Worm (Caenorhabditis elegans) whole organism, late embryonic: ENCODE data around the gene F13H8.8.

Experiments
- T23F11.4 ChIP-seq: fragments of 200-800 bp; sonication (Bioruptor generic); optimal IDR thresholded peaks from 2 replicates; lab custom pipeline; 2018; ENCODE audit warnings: mild to moderate bottlenecking, missing genetic modification characterization, missing compliant biosample characterization
- ama-1 ChIP-seq: fragments of 150-350 bp; optimal IDR thresholded peaks from 2 replicates; lab custom pipeline; 2014
- ceh-19 ChIP-seq: fragments of 200-800 bp; sonication (Bioruptor generic); optimal IDR thresholded peaks from 2 replicates; lab custom pipeline; 2018; ENCODE audit warnings: mild to moderate bottlenecking, missing genetic modification characterization, missing compliant biosample characterization
- ceh-45 ChIP-seq: fragments of 200-800 bp; sonication (Bioruptor generic); IDR thresholded peaks from 2 replicates; pipeline ENCODE4 v1.3.6; 2022; ENCODE audit warnings: missing genetic modification reagents, missing genetic modification characterization, missing compliant biosample characterization
- ceh-9 ChIP-seq: sonication (generic microtip); optimal IDR thresholded peaks from 2 replicates; lab custom pipeline; 2016; ENCODE audit warnings: mild to moderate bottlenecking, missing genetic modification characterization, inconsistent platforms, missing compliant biosample characterization
- dmd-4 ChIP-seq: sonication (generic microtip); optimal IDR thresholded peaks from 2 replicates; lab custom pipeline; 2016; ENCODE audit warnings: borderline replicate concordance, missing genetic modification characterization, missing compliant biosample characterization
- fax-1 ChIP-seq: sonication (generic microtip); optimal IDR thresholded peaks from 2 replicates; lab custom pipeline; 2016; ENCODE audit warnings: missing genotype, missing genetic modification characterization, missing compliant biosample characterization
- lin-11 ChIP-seq: fragments of 200-800 bp; sonication (Bioruptor generic); optimal IDR thresholded peaks from 2 replicates; lab custom pipeline; 2018; ENCODE audit warnings: mild to moderate bottlenecking, missing genetic modification characterization, missing compliant biosample characterization
- nhr-11 ChIP-seq: fragments of 150-350 bp; optimal IDR thresholded peaks from 2 replicates; lab custom pipeline; 2014; ENCODE audit warnings: missing biosample characterization, missing genetic modification characterization
- pha-4 ChIP-seq: fragments of 150-350 bp; optimal IDR thresholded peaks from 2 replicates; lab custom pipeline; 2018; ENCODE audit warnings: missing biosample characterization, missing genetic modification reagents, missing genetic modification characterization
- pqm-1 ChIP-seq: sonication (generic microtip); optimal IDR thresholded peaks from 2 replicates; lab custom pipeline; 2016; ENCODE audit warnings: missing genetic modification characterization, missing compliant biosample characterization
- unc-42 ChIP-seq: sonication (generic microtip); optimal IDR thresholded peaks from 2 replicates; lab custom pipeline; 2016; ENCODE audit warnings: missing genotype, missing genetic modification characterization, missing compliant biosample characterization
- unc-86 ChIP-seq: sonication (generic microtip); optimal IDR thresholded peaks from 2 replicates; lab custom pipeline; 2016; ENCODE audit warnings: missing genetic modification characterization, missing compliant biosample characterization
- ztf-16 ChIP-seq: sonication (generic microtip); optimal IDR thresholded peaks from 2 replicates; lab custom pipeline; 2017; ENCODE audit warnings: missing genetic modification characterization, missing compliant biosample characterization

ce11 chrII:6250782-6251461 lies 17.0 kb downstream of the F13H8.8 start, which contains the start of gene phb-2:
- TF ChIP-seq ceh-45 (no peak), pha-4 (tag; lab: Kevin White, UChicago) (no peak), pqm-1 (tag; lab: Kevin White, UChicago) (no peak), ama-1 (lab: Kevin White, UChicago) (peak; percentile 71), unc-86 (tag; lab: Kevin White, UChicago) (no peak), unc-42 (tag; lab: Kevin White, UChicago) (peak; percentile 14), nhr-11 (tag; lab: Kevin White, UChicago) (no peak), ceh-9 (no peak), ztf-16 (no peak), dmd-4 (no peak), ceh-19 (GFP tag; lab: Kevin White, UChicago) (no peak), fax-1 (tag; lab: Kevin White, UChicago) (no peak), T23F11.4 (GFP tag; lab: Kevin White, UChicago) (no peak), lin-11 (tag; lab: Kevin White, UChicago) (no peak)
